Worm (Caenorhabditis elegans) whole organism, early embryonic: Measurements from ENCODE around the gene aqp-8.
A peak's percentile ranks its signal among the peaks of the same experiment; 100 is the strongest.

Experiments used
- B0310.2 ChIP-seq: sonication (generic microtip); optimal IDR thresholded peaks from 2 replicates; lab custom pipeline; 2016; ENCODE audit warnings: mild to moderate bottlenecking, missing genetic modification characterization, missing compliant biosample characterization
- F13C5.2 ChIP-seq: sonication (generic microtip); optimal IDR thresholded peaks from 2 replicates; lab custom pipeline; 2017; ENCODE audit warnings: mild to moderate bottlenecking, missing genetic modification characterization, inconsistent platforms, missing compliant biosample characterization
- aly-1 ChIP-seq: sonication (generic microtip); optimal IDR thresholded peaks from 2 replicates; lab custom pipeline; 2016; ENCODE audit warnings: missing genetic modification characterization, missing compliant biosample characterization
- ama-1 ChIP-seq: fragments of 150-350 bp; optimal IDR thresholded peaks from 2 replicates; lab custom pipeline; 2014
- ceh-13 ChIP-seq: fragments of 200-800 bp; sonication (Bioruptor generic); optimal IDR thresholded peaks from 2 replicates; lab custom pipeline; 2018; ENCODE audit warnings: mild to moderate bottlenecking, missing genetic modification characterization, missing compliant biosample characterization
- ceh-36 ChIP-seq: sonication (generic microtip); optimal IDR thresholded peaks from 2 replicates; lab custom pipeline; 2016; ENCODE audit warnings: missing genetic modification characterization, inconsistent platforms, missing compliant biosample characterization
- ets-7 ChIP-seq: sonication (generic microtip); optimal IDR thresholded peaks from 2 replicates; lab custom pipeline; 2016; ENCODE audit warnings: missing genotype, missing genetic modification characterization, missing compliant biosample characterization
- flt-1 ChIP-seq: fragments of 200-800 bp; sonication (Bioruptor generic); IDR thresholded peaks from 2 replicates; pipeline ENCODE4 v1.3.6; 2022; ENCODE audit warnings: missing genetic modification characterization, missing compliant biosample characterization
- hmbx-1 ChIP-seq: sonication (generic microtip); optimal IDR thresholded peaks from 2 replicates; lab custom pipeline; 2016; ENCODE audit warnings: mild to moderate bottlenecking, missing genetic modification characterization, missing compliant biosample characterization
- hmg-4 ChIP-seq: fragments of 200-800 bp; sonication (Bioruptor generic); optimal IDR thresholded peaks from 2 replicates; lab custom pipeline; 2018; ENCODE audit warnings: mild to moderate bottlenecking, missing genetic modification characterization, missing compliant biosample characterization
- hnd-1 ChIP-seq: sonication (generic microtip); optimal IDR thresholded peaks from 2 replicates; lab custom pipeline; 2016; ENCODE audit warnings: missing genetic modification characterization, missing compliant biosample characterization
- pes-1 ChIP-seq: fragments of 200-800 bp; sonication (Bioruptor generic); IDR thresholded peaks from 2 replicates; pipeline ENCODE4 v1.3.6; 2022; ENCODE audit warnings: missing genetic modification reagents, missing genetic modification characterization, missing compliant biosample characterization
- sea-1 ChIP-seq: fragments of 200-800 bp; sonication (Bioruptor generic); conservative IDR thresholded peaks from 2 replicates; pipeline ENCODE4 v1.3.6; 2022; ENCODE audit warnings: missing genetic modification characterization, missing compliant biosample characterization
- tbx-11 ChIP-seq: fragments of 200-800 bp; sonication (Bioruptor generic); IDR thresholded peaks from 2 replicates; pipeline ENCODE4 v1.3.6; 2022; ENCODE audit warnings: missing genetic modification characterization, missing compliant biosample characterization
- tbx-37 ChIP-seq: fragments of 200-800 bp; sonication (Bioruptor generic); conservative IDR thresholded peaks from 2 replicates; pipeline ENCODE4 v1.3.6; 2022; ENCODE audit warnings: missing genetic modification reagents, missing genetic modification characterization, missing compliant biosample characterization
- tra-4 ChIP-seq: sonication (generic microtip); optimal IDR thresholded peaks from 2 replicates; lab custom pipeline; 2017; ENCODE audit warnings: missing genetic modification characterization, missing compliant biosample characterization

The aqp-8 gene

DNA sequence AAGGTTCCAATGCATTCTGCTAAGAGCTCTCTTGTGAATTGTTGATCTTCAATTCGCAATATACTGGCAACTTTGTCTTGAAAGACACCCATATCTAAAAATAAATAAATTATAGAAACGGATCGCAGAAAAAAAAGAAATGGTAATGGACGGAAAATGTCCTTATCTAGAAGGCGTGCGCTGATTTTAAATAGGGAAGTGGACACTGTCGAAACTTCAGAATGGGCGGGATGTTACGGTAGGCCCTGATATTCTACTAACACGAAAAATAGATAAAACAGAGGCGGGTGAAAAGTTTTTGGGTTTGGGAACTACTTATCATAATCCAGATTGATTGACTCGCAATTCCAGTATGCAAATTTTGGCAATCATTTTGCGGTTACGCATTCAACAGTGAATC is at the start of gene aqp-8:
Gene aqp-8 (minus strand): TSS at position 101 of the 400 bp plus-strand sequence.
- TF ChIP-seq flt-1 (GFP tag; lab: Robert Waterston, UW), result no peak
- no peak for TF ChIP-seq F13C5.2 (tag; lab: Kevin White, UChicago)
- no peak for TF ChIP-seq ceh-13 (GFP tag; lab: Kevin White, UChicago)
- no peak for TF ChIP-seq tra-4 (tag; lab: Kevin White, UChicago)
- TF ChIP-seq tbx-11 (GFP tag; lab: Robert Waterston, UW), result no peak
- no peak for TF ChIP-seq ama-1 (lab: Kevin White, UChicago)
- TF ChIP-seq B0310.2 (tag; lab: Kevin White, UChicago), result no peak

DNA sequence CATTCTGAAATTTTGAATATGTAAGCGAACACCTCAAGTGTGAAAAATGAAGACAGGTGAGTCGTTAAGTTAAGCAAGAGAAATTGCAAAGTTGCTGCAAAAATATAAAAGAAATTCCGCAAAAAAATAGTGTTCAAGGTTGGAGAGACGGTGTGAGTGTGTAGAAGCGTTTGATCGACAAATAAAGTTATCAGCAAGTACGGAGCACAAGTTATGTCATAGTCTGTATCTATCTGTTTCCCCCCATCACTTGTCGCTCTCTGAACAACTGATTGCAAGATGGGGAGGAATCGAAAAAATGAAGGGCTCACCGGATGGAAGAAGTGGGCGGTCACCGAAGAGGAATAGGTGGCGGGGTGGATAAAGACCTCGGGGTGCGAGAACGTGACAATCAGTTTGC is 44.3 kb upstream of the aqp-8 start, which contains the start of gene lon-2:
Gene lon-2 (minus strand): TSS at position 4 of the 400 bp plus-strand sequence.
- TF ChIP-seq flt-1 (GFP tag; lab: Robert Waterston, UW) (no peak), tbx-37 (GFP tag; lab: Robert Waterston, UW) (no peak), F13C5.2 (tag; lab: Kevin White, UChicago) (no peak), pes-1 (GFP tag; lab: Robert Waterston, UW) (no peak), aly-1 (tag; lab: Kevin White, UChicago) (peak; percentile 19)

ce11 chrX:4744037-4744436 is 39.3 kb upstream of the aqp-8 start:
- TF ChIP-seq pes-1 (GFP tag; lab: Robert Waterston, UW) (no peak), ama-1 (lab: Kevin White, UChicago) (no peak), aly-1 (tag; lab: Kevin White, UChicago) (peak; percentile 28), tbx-37 (GFP tag; lab: Robert Waterston, UW) (no peak), ceh-36 (tag; lab: Kevin White, UChicago) (no peak)

ce11 chrX:4742285-4742684 is 37.5 kb upstream of the aqp-8 start:
- no peak for TF ChIP-seq aly-1 (tag; lab: Kevin White, UChicago)
- TF ChIP-seq hnd-1 (tag; lab: Kevin White, UChicago), result no peak
- no peak for TF ChIP-seq pes-1 (GFP tag; lab: Robert Waterston, UW)
- TF ChIP-seq ceh-13 (GFP tag; lab: Kevin White, UChicago), result no peak
- TF ChIP-seq flt-1 (GFP tag; lab: Robert Waterston, UW), result no peak
- no peak for TF ChIP-seq ama-1 (lab: Kevin White, UChicago)
- TF ChIP-seq sea-1 (GFP tag; lab: Robert Waterston, UW), result no peak
- TF ChIP-seq tra-4 (tag; lab: Kevin White, UChicago), result no peak

- no peak for TF ChIP-seq aly-1 (tag; lab: Kevin White, UChicago)
- no peak for TF ChIP-seq pes-1 (GFP tag; lab: Robert Waterston, UW)
- TF ChIP-seq tbx-11 (GFP tag; lab: Robert Waterston, UW), result no peak
These were observed 35.9 kb upstream of the aqp-8 start for ce11 chrX:4740630-4741029.

ce11 chrX:4732752-4733151 is 28.0 kb upstream of the aqp-8 start, which contains the start of gene aman-1:
TSS of gene aman-1 (plus strand) at chrX:4733095.
- no peak for TF ChIP-seq ama-1 (lab: Kevin White, UChicago)
- no peak for TF ChIP-seq ets-7
- no peak for TF ChIP-seq hnd-1 (tag; lab: Kevin White, UChicago)
- TF ChIP-seq flt-1 (GFP tag; lab: Robert Waterston, UW), result no peak
- TF ChIP-seq hmbx-1 (tag; lab: Kevin White, UChicago), result no peak
- no peak for TF ChIP-seq hmg-4 (GFP tag; lab: Kevin White, UChicago)
- TF ChIP-seq sea-1 (GFP tag; lab: Robert Waterston, UW), result no peak
- TF ChIP-seq aly-1 (tag; lab: Kevin White, UChicago), result no peak
- TF ChIP-seq ceh-13 (GFP tag; lab: Kevin White, UChicago), result no peak

- TF ChIP-seq hnd-1 (tag; lab: Kevin White, UChicago) (no peak), F13C5.2 (tag; lab: Kevin White, UChicago) (no peak), ceh-36 (tag; lab: Kevin White, UChicago) (no peak), tbx-37 (GFP tag; lab: Robert Waterston, UW) (no peak)
These were observed 22.6 kb upstream of the aqp-8 start, which contains the start of gene acc-3 for ce11 chrX:4727388-4727787. TSS of gene acc-3 (minus strand) at chrX:4727488.

- TF ChIP-seq sea-1 (GFP tag; lab: Robert Waterston, UW), result no peak
- no peak for TF ChIP-seq ama-1 (lab: Kevin White, UChicago)
- TF ChIP-seq ets-7, result no peak
- TF ChIP-seq hmbx-1 (tag; lab: Kevin White, UChicago), result no peak
- no peak for TF ChIP-seq ceh-36 (tag; lab: Kevin White, UChicago)
- TF ChIP-seq hnd-1 (tag; lab: Kevin White, UChicago), result no peak
- no peak for TF ChIP-seq pes-1 (GFP tag; lab: Robert Waterston, UW)
These were observed 16.1 kb upstream of the aqp-8 start, which contains the start of gene F55D10.4 for ce11 chrX:4720603-4721529. TSS of gene F55D10.4 (minus strand) at chrX:4720653.
